Fruit fly (Drosophila melanogaster) whole organism, prepupa: ENCODE results near the gene Pka-C1.

Experiments
- Blimp-1 ChIP-seq: fragments of 200-800 bp; sonication (Bioruptor generic); optimal IDR thresholded peaks from 3 replicates; lab custom pipeline; 2017; ENCODE audit warnings: missing biosample characterization, missing genetic modification characterization, mild to moderate bottlenecking, moderate library complexity, missing genetic modification reagents
- CG10631 ChIP-seq: fragments of 200-800 bp; sonication (Bioruptor generic); optimal IDR thresholded peaks from 2 replicates; lab custom pipeline; 2016; ENCODE audit warnings: missing biosample characterization, missing genetic modification characterization
- CG10669 ChIP-seq: fragments of 200-800 bp; sonication (Bioruptor generic); optimal IDR thresholded peaks from 3 replicates; lab custom pipeline; 2018; ENCODE audit warnings: missing biosample characterization, mild to moderate bottlenecking, missing genetic modification characterization, moderate library complexity
- CG11294 ChIP-seq: fragments of 200-800 bp; sonication (Bioruptor generic); IDR thresholded peaks from 2 replicates; pipeline ENCODE4 v1.3.6; 2022; ENCODE audit warnings: missing biosample characterization, missing genetic modification characterization
- CG11762 ChIP-seq: fragments of 200-800 bp; sonication (Bioruptor generic); optimal IDR thresholded peaks from 3 replicates; lab custom pipeline; 2016; ENCODE audit warnings: missing biosample characterization, missing genetic modification characterization; ENCODE audit not compliant: insufficient read depth
- CG16779 ChIP-seq: fragments of 200-800 bp; sonication (Bioruptor generic); optimal IDR thresholded peaks from 3 replicates; lab custom pipeline; 2017; ENCODE audit warnings: missing biosample characterization, mild to moderate bottlenecking, missing genetic modification characterization
- CG3032 ChIP-seq: fragments of 200-800 bp; optimal IDR thresholded peaks from 2 replicates; lab custom pipeline; 2019; ENCODE audit warnings: missing biosample characterization, mild to moderate bottlenecking, missing genetic modification characterization, moderate library complexity
- CG31627 ChIP-seq: fragments of 200-800 bp; sonication (Bioruptor generic); optimal IDR thresholded peaks from 3 replicates; lab custom pipeline; 2016; ENCODE audit warnings: missing biosample characterization, missing genetic modification characterization
- CG32006 ChIP-seq: fragments of 200-800 bp; sonication (Bioruptor generic); optimal IDR thresholded peaks from 3 replicates; lab custom pipeline; 2017; ENCODE audit warnings: missing biosample characterization, mild to moderate bottlenecking, missing genetic modification characterization
- CG3919 ChIP-seq: fragments of 200-800 bp; sonication (Bioruptor generic); optimal IDR thresholded peaks from 3 replicates; lab custom pipeline; 2016; ENCODE audit warnings: missing biosample characterization, missing genetic modification characterization
- CG4318 ChIP-seq: fragments of 200-800 bp; sonication (Bioruptor generic); optimal IDR thresholded peaks from 3 replicates; lab custom pipeline; 2017; ENCODE audit warnings: missing biosample characterization, mild to moderate bottlenecking, missing genetic modification characterization
- CG6163 ChIP-seq: fragments of 200-800 bp; sonication (Bioruptor generic); IDR thresholded peaks from 3 replicates; pipeline ENCODE4 v1.3.6; 2022; ENCODE audit warnings: missing biosample characterization, missing genetic modification characterization
- CG6276 ChIP-seq: fragments of 200-800 bp; sonication (Bioruptor generic); optimal IDR thresholded peaks from 2 replicates; lab custom pipeline; 2017; ENCODE audit warnings: missing biosample characterization, mild to moderate bottlenecking, missing genetic modification characterization
- CG6792 ChIP-seq: fragments of 200-800 bp; sonication (Bioruptor generic); optimal IDR thresholded peaks from 3 replicates; lab custom pipeline; 2016; ENCODE audit warnings: missing biosample characterization, missing genetic modification characterization
- CG6854 ChIP-seq: fragments of 200-800 bp; sonication (Bioruptor generic); optimal IDR thresholded peaks from 2 replicates; lab custom pipeline; 2017; ENCODE audit warnings: missing biosample characterization, mild to moderate bottlenecking, missing genetic modification characterization
- CG8119 ChIP-seq: fragments of 200-800 bp; sonication (Bioruptor generic); IDR thresholded peaks from 3 replicates; pipeline ENCODE4 v1.3.6; 2022; ENCODE audit warnings: missing biosample characterization, missing genetic modification characterization
- CG9139 ChIP-seq: fragments of 200-800 bp; sonication (Bioruptor generic); optimal IDR thresholded peaks from 3 replicates; lab custom pipeline; 2017; ENCODE audit warnings: missing biosample characterization, mild to moderate bottlenecking, missing genetic modification characterization
- Eip78C ChIP-seq: fragments of 200-800 bp; sonication (Bioruptor generic); peaks from one replicate; lab custom pipeline; 2016; ENCODE audit warnings: missing biosample characterization, missing genetic modification characterization
- Ets21C ChIP-seq: fragments of 200-800 bp; sonication (Bioruptor generic); optimal IDR thresholded peaks from 3 replicates; lab custom pipeline; 2016; ENCODE audit warnings: missing biosample characterization, missing genetic modification characterization
- Ets96B ChIP-seq: fragments of 200-800 bp; optimal IDR thresholded peaks from 2 replicates; lab custom pipeline; 2019; ENCODE audit warnings: missing biosample characterization, mild to moderate bottlenecking, missing genetic modification characterization, moderate library complexity
- Gug ChIP-seq: fragments of 200-800 bp; sonication (Bioruptor generic); IDR thresholded peaks from 2 replicates; pipeline ENCODE4 v1.3.6; 2022; ENCODE audit warnings: missing biosample characterization, missing genetic modification characterization
- Hr39 ChIP-seq: fragments of 200-800 bp; sonication (Bioruptor generic); optimal IDR thresholded peaks from 2 replicates; lab custom pipeline; 2016; ENCODE audit warnings: missing biosample characterization, missing genetic modification characterization
- Hr4 ChIP-seq: fragments of 200-800 bp; sonication (Bioruptor generic); optimal IDR thresholded peaks from 3 replicates; lab custom pipeline; 2016; ENCODE audit warnings: missing biosample characterization, missing genetic modification characterization
- Lpt ChIP-seq: fragments of 200-800 bp; sonication (Bioruptor generic); optimal IDR thresholded peaks from 3 replicates; lab custom pipeline; 2016; ENCODE audit warnings: missing biosample characterization, missing genetic modification characterization
- Met ChIP-seq: fragments of 200-800 bp; sonication (Bioruptor generic); optimal IDR thresholded peaks from 3 replicates; lab custom pipeline; 2016; ENCODE audit warnings: missing biosample characterization, missing genetic modification characterization
- OdsH ChIP-seq: fragments of 200-800 bp; sonication (Bioruptor generic); optimal IDR thresholded peaks from 3 replicates; lab custom pipeline; 2016; ENCODE audit warnings: missing biosample characterization, missing genetic modification characterization
- Smox ChIP-seq: fragments of 200-800 bp; sonication (Bioruptor generic); optimal IDR thresholded peaks from 3 replicates; lab custom pipeline; 2016; ENCODE audit warnings: missing biosample characterization, missing genetic modification characterization
- Sox102F ChIP-seq: fragments of 200-800 bp; sonication (Bioruptor generic); optimal IDR thresholded peaks from 2 replicates; lab custom pipeline; 2016; ENCODE audit warnings: missing biosample characterization, mild to moderate bottlenecking, missing genetic modification characterization
- Sox14 ChIP-seq: fragments of 200-800 bp; sonication (Bioruptor generic); optimal IDR thresholded peaks from 3 replicates; lab custom pipeline; 2016; ENCODE audit warnings: missing biosample characterization, missing genetic modification characterization
- Sox15 ChIP-seq: fragments of 200-800 bp; sonication (Bioruptor generic); optimal IDR thresholded peaks from 3 replicates; lab custom pipeline; 2016; ENCODE audit warnings: missing biosample characterization, missing genetic modification characterization
- achi ChIP-seq: fragments of 200-800 bp; sonication (Bioruptor generic); optimal IDR thresholded peaks from 3 replicates; lab custom pipeline; 2016; ENCODE audit warnings: missing biosample characterization, missing genetic modification characterization
- acj6 ChIP-seq: fragments of 200-800 bp; sonication (Bioruptor generic); optimal IDR thresholded peaks from 3 replicates; lab custom pipeline; 2016; ENCODE audit warnings: missing biosample characterization, missing genetic modification characterization
- cyc ChIP-seq: fragments of 200-800 bp; sonication (Bioruptor generic); optimal IDR thresholded peaks from 3 replicates; lab custom pipeline; 2016; ENCODE audit warnings: missing biosample characterization, missing genetic modification characterization
- dac ChIP-seq: fragments of 200-800 bp; sonication (Bioruptor generic); optimal IDR thresholded peaks from 2 replicates; lab custom pipeline; 2017; ENCODE audit warnings: missing biosample characterization, mild to moderate bottlenecking, missing genetic modification characterization
- dsx ChIP-seq: fragments of 200-800 bp; optimal IDR thresholded peaks from 3 replicates; lab custom pipeline; 2019; ENCODE audit warnings: missing biosample characterization, mild to moderate bottlenecking, missing genetic modification characterization, moderate library complexity; ENCODE audit not compliant: poor library complexity, severe bottlenecking
- eg ChIP-seq: fragments of 200-800 bp; sonication (Bioruptor generic); IDR thresholded peaks from 3 replicates; pipeline ENCODE4 v1.3.6; 2022; ENCODE audit warnings: missing biosample characterization, missing genetic modification characterization
- fkh ChIP-seq: fragments of 200-800 bp; sonication (Bioruptor generic); optimal IDR thresholded peaks from 3 replicates; lab custom pipeline; 2017; ENCODE audit warnings: missing biosample characterization, mild to moderate bottlenecking, missing genetic modification characterization, moderate library complexity
- lz ChIP-seq: fragments of 200-800 bp; sonication (Bioruptor generic); optimal IDR thresholded peaks from 3 replicates; lab custom pipeline; 2016; ENCODE audit warnings: missing biosample characterization, missing genetic modification characterization
- net ChIP-seq: fragments of 200-800 bp; sonication (Bioruptor generic); optimal IDR thresholded peaks from 3 replicates; lab custom pipeline; 2016; ENCODE audit warnings: missing biosample characterization, missing genetic modification characterization
- pdm3 ChIP-seq: fragments of 200-800 bp; sonication (Bioruptor generic); optimal IDR thresholded peaks from 3 replicates; lab custom pipeline; 2016; ENCODE audit warnings: missing biosample characterization, missing genetic modification characterization
- salr ChIP-seq, 2 experiments: fragments of 200-800 bp; sonication (Bioruptor generic); optimal IDR thresholded peaks; 3 replicates each; lab custom pipeline; 2016 to 2018; ENCODE audit warnings: missing biosample characterization in 2 of 2, missing genetic modification characterization in 2 of 2, mild to moderate bottlenecking in 1 of 2
- spab ChIP-seq: fragments of 200-800 bp; sonication (Bioruptor generic); optimal IDR thresholded peaks from 2 replicates; lab custom pipeline; 2017; ENCODE audit warnings: missing biosample characterization, mild to moderate bottlenecking, missing genetic modification characterization, missing genetic modification reagents
- ss ChIP-seq, 2 experiments: fragments of 200-800 bp; sonication (Bioruptor generic); optimal IDR thresholded peaks; 2 replicates in 1 of 2; 3 replicates in 1 of 2; lab custom pipeline; 2017 to 2018; ENCODE audit warnings: mild to moderate bottlenecking in 2 of 2, missing biosample characterization in 2 of 2, missing genetic modification characterization in 2 of 2, moderate library complexity in 1 of 2
- svp ChIP-seq: fragments of 200-800 bp; sonication (Bioruptor generic); peaks from one replicate; lab custom pipeline; 2016; ENCODE audit warnings: missing biosample characterization, missing genetic modification characterization
- topi ChIP-seq: fragments of 200-800 bp; sonication (Bioruptor generic); optimal IDR thresholded peaks from 3 replicates; lab custom pipeline; 2016; ENCODE audit warnings: missing biosample characterization, missing genetic modification characterization
- vri ChIP-seq: fragments of 200-800 bp; sonication (Bioruptor generic); optimal IDR thresholded peaks from 3 replicates; lab custom pipeline; 2016; ENCODE audit warnings: missing biosample characterization, mild to moderate bottlenecking, missing genetic modification characterization

Pka-C1 gene

DNA sequence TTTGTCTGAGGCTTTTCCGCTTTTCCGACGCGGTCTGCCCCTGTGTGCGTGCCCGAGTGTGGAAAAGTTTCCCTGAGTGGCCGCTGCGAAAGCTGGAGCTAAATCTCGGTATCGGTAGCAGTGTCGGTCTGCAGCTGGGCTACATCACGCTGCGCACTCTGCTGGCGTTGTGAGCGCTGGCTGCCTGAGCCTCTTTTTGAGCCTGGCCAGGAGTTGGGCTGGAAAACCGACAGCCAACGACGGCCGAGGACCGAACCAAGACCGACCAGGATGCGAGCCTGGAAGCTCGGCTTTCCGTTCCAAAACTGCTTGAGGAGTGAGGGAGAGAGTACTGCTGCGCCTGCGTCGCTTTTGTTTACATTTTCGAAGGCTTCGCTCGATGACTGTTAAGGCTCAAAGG, 44.7 kb upstream of the Pka-C1 start:
- TF ChIP-seq eg (GFP tag; lab: Robert Waterston, UW), result 0 out of 3 replicates have a peak, but pooled peaks have one; percentile 9
- TF ChIP-seq ss (GFP tag; optimal IDR thresholded peaks at IDR 0.05; lab: Kevin White, UChicago), result no peak

DNA sequence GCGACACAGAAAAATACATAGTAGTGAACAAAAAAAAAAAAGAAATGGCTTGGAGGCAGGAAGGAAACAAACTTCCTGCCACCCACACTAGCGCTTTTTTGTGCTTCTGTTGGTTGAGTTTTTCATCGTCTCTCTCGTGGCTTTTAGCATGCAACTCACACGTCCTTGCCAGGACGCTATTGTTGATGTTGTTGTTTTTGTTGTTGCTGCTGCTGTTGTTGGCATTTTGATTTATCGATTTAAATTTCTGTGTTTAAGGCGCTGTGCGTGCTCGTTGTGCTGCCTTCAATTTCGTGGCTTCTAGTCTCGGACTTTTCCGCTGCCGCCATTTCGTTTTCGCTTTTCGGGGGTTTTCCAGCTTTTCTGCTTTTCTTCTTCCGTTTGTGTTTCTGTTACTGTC, 40.6 kb upstream of the Pka-C1 start:
- TF ChIP-seq CG11294 (GFP tag; lab: Robert Waterston, UW), result no peak
- no peak for TF ChIP-seq Ets21C (GFP tag; lab: Kevin White, UChicago)
- no peak for TF ChIP-seq CG9139 (GFP tag; lab: Kevin White, UChicago)
- TF ChIP-seq acj6 (GFP tag; lab: Kevin White, UChicago), result no peak
- TF ChIP-seq Lpt (GFP tag; lab: Kevin White, UChicago), result no peak
- TF ChIP-seq CG10631, result no peak
- no peak for TF ChIP-seq Sox102F (GFP tag; lab: Kevin White, UChicago)
- TF ChIP-seq eg (GFP tag; lab: Robert Waterston, UW), result no peak
- TF ChIP-seq CG11762 (GFP tag; lab: Kevin White, UChicago), result no peak
- TF ChIP-seq, all 60 proteins: peak for 0

DNA sequence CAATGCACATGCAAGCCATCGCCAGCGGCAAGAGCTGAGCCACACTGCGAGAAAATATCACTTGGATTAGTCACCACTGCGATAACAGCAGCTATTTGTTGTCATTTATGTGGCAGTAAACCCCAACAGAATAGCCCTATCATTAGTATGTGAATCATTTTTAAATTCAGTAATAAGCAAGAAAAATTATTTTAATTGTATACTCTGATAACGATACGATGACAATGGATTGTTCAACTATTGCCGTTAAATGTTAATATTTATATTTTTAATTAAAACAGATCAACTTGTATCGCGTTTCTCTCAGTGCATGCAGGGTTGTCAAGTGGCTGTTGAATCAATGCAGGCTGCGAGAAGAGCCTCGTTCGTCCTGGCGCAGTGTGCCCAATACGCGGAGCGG, 38.7 kb upstream of the Pka-C1 start:
- TF ChIP-seq Hr4 (GFP tag; lab: Kevin White, UChicago) (peak; percentile 56), Sox15 (GFP tag; lab: Kevin White, UChicago) (no peak), CG8119 (GFP tag; lab: Robert Waterston, UW) (peak; percentile 42; the same call in 1 of the 3 replicates), fkh (GFP tag; lab: Kevin White, UChicago) (no peak), acj6 (GFP tag; lab: Kevin White, UChicago) (peak; percentile 37), OdsH (GFP tag; lab: Kevin White, UChicago) (peak; percentile 52), svp (peak; percentile 68), topi (GFP tag; lab: Kevin White, UChicago) (no peak), net (GFP tag; lab: Kevin White, UChicago) (peak; percentile 15), Eip78C (GFP tag; lab: Kevin White, UChicago) (peak; percentile 77), CG6276 (GFP tag; lab: Kevin White, UChicago) (peak; percentile 31), CG10669 (GFP tag; lab: Kevin White, UChicago) (peak; percentile 49), Blimp-1 (GFP tag; lab: Kevin White, UChicago) (no peak), CG3919 (GFP tag; lab: Kevin White, UChicago) (peak; percentile 45), dsx (GFP tag; lab: Kevin White, UChicago) (peak; percentile 16), CG3032 (tag; lab: Kevin White, UChicago) (peak; percentile 28), Sox14 (GFP tag; lab: Kevin White, UChicago) (peak; percentile 8), Sox102F (GFP tag; lab: Kevin White, UChicago) (peak; percentile 15), eg (GFP tag; lab: Robert Waterston, UW) (peak; percentile 45; the same call in 2 of the 3 replicates), dac (GFP tag; lab: Kevin White, UChicago) (no peak), CG32006 (GFP tag; lab: Kevin White, UChicago) (peak; percentile 68), CG6792 (GFP tag; lab: Kevin White, UChicago) (peak; percentile 4), CG4318 (GFP tag; lab: Kevin White, UChicago) (peak; percentile 29), salr (GFP tag; optimal IDR thresholded peaks at IDR 0.05; lab: Kevin White, UChicago) (no peak), CG6854 (no peak), CG11762 (GFP tag; lab: Kevin White, UChicago) (no peak), CG11294 (GFP tag; lab: Robert Waterston, UW) (no peak), Lpt (GFP tag; lab: Kevin White, UChicago) (peak; percentile 15), achi (peak; percentile 26), CG6163 (GFP tag; lab: Robert Waterston, UW) (peak; percentile 24; the same call in 1 of the 3 replicates), Smox (GFP tag; lab: Kevin White, UChicago) (peak; percentile 35), CG31627 (GFP tag; lab: Kevin White, UChicago) (peak; percentile 37), pdm3 (GFP tag; lab: Kevin White, UChicago) (peak; percentile 56), cyc (GFP tag; lab: Kevin White, UChicago) (peak; percentile 36), ss (GFP tag; optimal IDR thresholded peaks at IDR 0.05; lab: Kevin White, UChicago) (peak in 1 of 2 experiments; percentile 12), Gug (GFP tag; lab: Robert Waterston, UW) (peak; percentile 22; the same call in 1 of the 2 replicates), CG10631 (peak; percentile 44), lz (GFP tag; lab: Kevin White, UChicago) (peak; percentile 28), Ets96B (tag; lab: Kevin White, UChicago) (peak; percentile 40), Met (peak; percentile 25), spab (GFP tag; lab: Kevin White, UChicago) (peak; percentile 5), Hr39 (GFP tag; lab: Kevin White, UChicago) (peak; percentile 21), CG16779 (peak; percentile 2), vri (GFP tag; lab: Kevin White, UChicago) (no peak)
